Worm (Caenorhabditis elegans) whole organism, late embryonic: ENCODE results near the gene R11D1.4.

ENCODE experiments used
- nhr-232 ChIP-seq: sonication (generic microtip); optimal IDR thresholded peaks from 2 replicates; lab custom pipeline; 2016; ENCODE audit warnings: missing genetic modification characterization, missing compliant biosample characterization
- zip-5 ChIP-seq: sonication (generic microtip); optimal IDR thresholded peaks from 2 replicates; lab custom pipeline; 2016; ENCODE audit warnings: missing genetic modification characterization, missing compliant biosample characterization

ce11 chrV:12763291-12763995 is 49.4 kb upstream of the R11D1.4 start, which contains the start of the genes abcf-1 and scc-3:
- TF ChIP-seq zip-5 (tag; lab: Kevin White, UChicago) (no peak), nhr-232 (no peak)
